In the genomic region with DNA sequence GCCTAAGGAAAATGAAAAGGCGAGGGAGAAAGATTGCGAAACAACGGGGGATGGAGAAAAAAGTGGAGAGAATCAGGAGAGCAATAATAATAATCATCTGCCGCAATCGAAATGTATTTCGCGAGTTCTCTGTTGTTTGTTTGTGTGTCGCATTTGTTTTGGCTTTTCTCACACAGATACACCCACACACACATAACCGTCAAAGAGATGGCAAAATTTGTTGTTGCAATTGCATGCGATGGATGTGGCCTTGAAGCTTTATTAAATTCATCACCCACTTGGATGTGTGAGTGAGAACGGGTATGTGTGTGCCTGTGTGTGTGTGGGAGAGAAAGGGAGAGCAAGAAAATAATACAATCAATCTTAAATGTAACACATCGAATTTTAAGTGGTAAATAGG, we compare ENCODE assay signal across 1 fruit fly cellular context.
TF ChIP-seq lines count a peak whose summit lies in the region.

No protein-coding gene starts in this region.

TF ChIP-seq in whole organism, embryonic, 481 proteins besides CTCF, POLR2A, EP300 and RAD21 (continued from another document):
- TF ChIP-seq chinmo (GFP tag; IDR thresholded peaks at IDR 0.05; lab: Robert Waterston, UW; ENCODE audit: partially characterized antibody) = 0 out of 4 replicates have a peak, but pooled peaks have one; percentile 42
- no peak for TF ChIP-seq NC2β (GFP tag; optimal IDR thresholded peaks at IDR 0.05; lab: Kevin White, UChicago)
- no peak for TF ChIP-seq jigr1 (GFP tag; IDR thresholded peaks at IDR 0.05; lab: Robert Waterston, UW)
- TF ChIP-seq CG10209 (GFP tag; optimal IDR thresholded peaks at IDR 0.05; lab: Kevin White, UChicago) = no peak
- TF ChIP-seq NfI (GFP tag; optimal IDR thresholded peaks at IDR 0.05; lab: Kevin White, UChicago) = no peak
- no peak for TF ChIP-seq D19A (tag; optimal IDR thresholded peaks at IDR 0.05; lab: Kevin White, UChicago)
- TF ChIP-seq cg (GFP tag; optimal IDR thresholded peaks at IDR 0.05; lab: Kevin White, UChicago) = peak; percentile 68
- no peak for TF ChIP-seq sqz (GFP tag; optimal IDR thresholded peaks at IDR 0.05; lab: Kevin White, UChicago)
- no peak for TF ChIP-seq CG14441 (GFP tag; IDR thresholded peaks at IDR 0.05; lab: Robert Waterston, UW)
